Worm (Caenorhabditis elegans): Measurements from ENCODE around the gene scb-1.

DNA sequence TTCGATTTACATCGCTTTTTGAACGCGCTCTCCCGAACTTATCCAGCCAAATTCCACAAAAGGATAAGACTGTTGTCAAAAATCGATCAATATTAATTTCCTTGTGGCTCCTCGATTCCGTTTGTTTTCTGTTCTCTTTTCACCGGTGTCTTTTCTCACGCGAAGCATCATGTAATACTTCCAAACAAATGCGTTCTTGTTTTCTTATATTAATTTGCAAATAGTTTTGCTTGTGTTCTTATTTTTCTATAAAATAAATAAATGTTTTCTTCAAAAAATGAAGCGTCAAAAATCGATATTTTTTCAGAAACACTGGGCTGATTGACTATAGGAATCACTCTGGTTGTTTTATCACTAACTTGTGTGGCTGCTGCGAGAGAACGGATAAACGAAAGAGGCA is 5.9 kb downstream of the scb-1 start, which contains the start of gene math-33:
- TF ChIP-seq ztf-4 (tag; optimal IDR thresholded peaks at IDR 0.05) (no peak), nhr-47 (tag; optimal IDR thresholded peaks at IDR 0.05) (no peak), nhr-76 (tag; optimal IDR thresholded peaks at IDR 0.05) (no peak), efl-3 (GFP tag; optimal IDR thresholded peaks at IDR 0.05) (no peak), elt-3 (tag; optimal IDR thresholded peaks at IDR 0.05) (no peak), hlh-4 (tag; optimal IDR thresholded peaks at IDR 0.05) (no peak), egl-27 (tag; optimal IDR thresholded peaks at IDR 0.05) (no peak), ama-1 (optimal IDR thresholded peaks at IDR 0.05) (no peak), tbx-2 (tag; optimal IDR thresholded peaks at IDR 0.05) (no peak), lin-13 (GFP tag; optimal IDR thresholded peaks at IDR 0.05) (no peak), nhr-237 (tag; optimal IDR thresholded peaks at IDR 0.05) (no peak), fos-1 (tag; optimal IDR thresholded peaks at IDR 0.05) (no peak)

Data from whole organism, L1 larva.